Worm (Caenorhabditis elegans) whole organism, mixed stage, embryonic: ENCODE results near the gene Y105C5A.9.

Experiments used
- M03D4.4 ChIP-seq: sonication (generic microtip); optimal IDR thresholded peaks from 2 replicates; lab custom pipeline; 2017; ENCODE audit warnings: mild to moderate bottlenecking, missing genetic modification characterization, missing compliant biosample characterization
- ceh-83 ChIP-seq: fragments of 200-800 bp; sonication (Bioruptor generic); optimal IDR thresholded peaks from 2 replicates; lab custom pipeline; 2018; ENCODE audit warnings: mild to moderate bottlenecking, missing genetic modification characterization, missing compliant biosample characterization
- ces-1 ChIP-seq: fragments of 150-350 bp; optimal IDR thresholded peaks from 2 replicates; lab custom pipeline; 2014; ENCODE audit warnings: missing biosample characterization, missing genetic modification reagents, missing genetic modification characterization
- elt-3 ChIP-seq: fragments of 150-350 bp; optimal IDR thresholded peaks from 2 replicates; lab custom pipeline; 2014; ENCODE audit warnings: missing biosample characterization, missing genetic modification characterization
- nhr-2 ChIP-seq: fragments of 150-350 bp; optimal IDR thresholded peaks from 2 replicates; lab custom pipeline; 2014; ENCODE audit warnings: missing biosample characterization, missing genetic modification characterization
- nhr-28 ChIP-seq: fragments of 150-350 bp; optimal IDR thresholded peaks from 2 replicates; lab custom pipeline; 2014; ENCODE audit warnings: missing biosample characterization, missing genetic modification characterization
- pha-4 ChIP-seq: fragments of 150-350 bp; optimal IDR thresholded peaks from 2 replicates; lab custom pipeline; 2018; ENCODE audit warnings: missing biosample characterization, missing genetic modification reagents, missing genetic modification characterization
- sem-2 ChIP-seq: fragments of 200-800 bp; sonication (Bioruptor generic); optimal IDR thresholded peaks from 2 replicates; lab custom pipeline; 2018; ENCODE audit warnings: mild to moderate bottlenecking, missing genetic modification characterization, missing compliant biosample characterization
- snpc-4 ChIP-seq: fragments of 150-350 bp; optimal IDR thresholded peaks from 2 replicates; lab custom pipeline; 2014; ENCODE audit warnings: missing biosample characterization, missing genetic modification characterization
- unc-62 ChIP-seq: fragments of 150-350 bp; optimal IDR thresholded peaks from 2 replicates; lab custom pipeline; 2014; ENCODE audit warnings: missing biosample characterization, missing genetic modification reagents, missing genetic modification characterization

DNA sequence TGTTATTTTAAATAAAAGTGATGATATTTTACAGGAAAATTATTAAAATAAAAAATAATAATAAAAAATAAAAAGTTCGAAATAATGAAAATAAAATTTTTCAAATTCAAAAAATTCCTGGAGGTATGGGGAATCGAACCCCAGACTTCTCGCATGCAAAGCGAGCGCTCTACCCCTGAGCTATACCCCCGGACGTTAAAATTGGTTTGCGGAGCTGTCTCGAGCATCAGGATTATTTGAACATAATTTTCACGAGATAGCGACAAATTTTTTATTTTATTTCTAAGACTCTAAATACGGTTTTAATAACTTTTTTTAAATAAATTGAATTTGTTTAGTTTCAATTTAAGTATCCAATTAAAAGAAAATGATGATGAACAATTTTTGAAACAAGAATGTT lies 27.1 kb upstream of the Y105C5A.9 start:
- TF ChIP-seq unc-62 (GFP tag; lab: Kevin White, UChicago) (no peak), nhr-2 (tag; lab: Kevin White, UChicago) (no peak), snpc-4 (no peak), pha-4 (tag; lab: Kevin White, UChicago) (no peak), elt-3 (tag; lab: Kevin White, UChicago) (no peak), nhr-28 (tag; lab: Kevin White, UChicago) (no peak), ceh-83 (no peak), M03D4.4 (tag; lab: Kevin White, UChicago) (no peak), ces-1 (no peak), sem-2 (GFP tag; lab: Kevin White, UChicago) (no peak)
